Fruit fly (Drosophila melanogaster): Measurements from ENCODE around the gene tomb.

DNA sequence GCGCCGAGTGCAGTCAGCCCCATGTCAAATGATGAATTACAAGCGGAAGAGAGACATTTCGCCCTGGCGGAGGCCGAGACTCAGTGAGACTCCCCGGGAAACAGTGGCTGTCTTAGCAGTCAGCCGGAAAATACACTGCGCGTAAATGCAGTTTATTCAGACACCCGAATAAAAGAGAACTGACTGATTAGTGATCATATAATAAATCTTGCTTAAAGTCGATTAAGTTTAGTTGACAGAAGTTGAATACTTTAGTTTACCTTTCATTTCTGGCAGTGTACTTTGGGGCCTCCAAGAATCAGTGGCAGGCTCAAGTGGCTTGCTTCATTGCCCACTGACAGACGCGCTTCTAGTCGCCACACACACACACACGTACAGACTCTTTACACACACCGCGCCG lies 45.3 kb downstream of the tomb start:
- TF ChIP-seq CG17806 (tag; optimal IDR thresholded peaks at IDR 0.05), result peak; percentile 70
- TF ChIP-seq CG9948 (tag; optimal IDR thresholded peaks at IDR 0.05), result peak; percentile 63
- peak; percentile 12 for TF ChIP-seq Snoo (tag; optimal IDR thresholded peaks at IDR 0.05)
- peak; percentile 70 for TF ChIP-seq Pif1B (GFP tag; optimal IDR thresholded peaks at IDR 0.05)
- TF ChIP-seq D1 (tag; optimal IDR thresholded peaks at IDR 0.05), result no peak
- TF ChIP-seq rn (GFP tag; IDR thresholded peaks at IDR 0.05), result peak; percentile 45; the same call in 1 of the 2 replicates
- TF ChIP-seq CG14655 (GFP tag; optimal IDR thresholded peaks at IDR 0.05), result peak; percentile 84
- TF ChIP-seq CG32121 (GFP tag; IDR thresholded peaks at IDR 0.05), result no peak
- TF ChIP-seq CG13204 (GFP tag; optimal IDR thresholded peaks at IDR 0.05), result peak; percentile 56
- TF ChIP-seq CG12605 (GFP tag; IDR thresholded peaks at IDR 0.05), result peak; percentile 48; the same call in 1 of the 2 replicates
- TF ChIP-seq Ets98B (GFP tag; IDR thresholded peaks at IDR 0.05), result peak; percentile 44
